Fruit fly (Drosophila melanogaster) whole organism, prepupa: ENCODE data around the gene CG46439.

Experiments
- CG10631 ChIP-seq: fragments of 200-800 bp; sonication (Bioruptor generic); optimal IDR thresholded peaks from 2 replicates; lab custom pipeline; 2016; ENCODE audit warnings: missing biosample characterization, missing genetic modification characterization
- CG11294 ChIP-seq: fragments of 200-800 bp; sonication (Bioruptor generic); IDR thresholded peaks from 2 replicates; pipeline ENCODE4 v1.3.6; 2022; ENCODE audit warnings: missing biosample characterization, missing genetic modification characterization
- CG11762 ChIP-seq: fragments of 200-800 bp; sonication (Bioruptor generic); optimal IDR thresholded peaks from 3 replicates; lab custom pipeline; 2016; ENCODE audit warnings: missing biosample characterization, missing genetic modification characterization; ENCODE audit not compliant: insufficient read depth
- CG11902 ChIP-seq: fragments of 200-800 bp; sonication (Bioruptor generic); optimal IDR thresholded peaks from 3 replicates; lab custom pipeline; 2016; ENCODE audit warnings: missing biosample characterization, missing genetic modification characterization
- CG15336 ChIP-seq: fragments of 200-800 bp; sonication (Bioruptor generic); IDR thresholded peaks from 2 replicates; pipeline ENCODE4 v1.3.6; 2022; ENCODE audit warnings: missing biosample characterization, missing genetic modification characterization
- CG1621 ChIP-seq: fragments of 200-800 bp; sonication (Bioruptor generic); optimal IDR thresholded peaks from 3 replicates; lab custom pipeline; 2018; ENCODE audit warnings: missing biosample characterization, mild to moderate bottlenecking, missing genetic modification characterization
- CG16779 ChIP-seq: fragments of 200-800 bp; sonication (Bioruptor generic); optimal IDR thresholded peaks from 3 replicates; lab custom pipeline; 2017; ENCODE audit warnings: missing biosample characterization, mild to moderate bottlenecking, missing genetic modification characterization
- CG32006 ChIP-seq: fragments of 200-800 bp; sonication (Bioruptor generic); optimal IDR thresholded peaks from 3 replicates; lab custom pipeline; 2017; ENCODE audit warnings: missing biosample characterization, mild to moderate bottlenecking, missing genetic modification characterization
- CG3919 ChIP-seq: fragments of 200-800 bp; sonication (Bioruptor generic); optimal IDR thresholded peaks from 3 replicates; lab custom pipeline; 2016; ENCODE audit warnings: missing biosample characterization, missing genetic modification characterization
- CG4318 ChIP-seq: fragments of 200-800 bp; sonication (Bioruptor generic); optimal IDR thresholded peaks from 3 replicates; lab custom pipeline; 2017; ENCODE audit warnings: missing biosample characterization, mild to moderate bottlenecking, missing genetic modification characterization
- CG6163 ChIP-seq: fragments of 200-800 bp; sonication (Bioruptor generic); IDR thresholded peaks from 3 replicates; pipeline ENCODE4 v1.3.6; 2022; ENCODE audit warnings: missing biosample characterization, missing genetic modification characterization
- CG6276 ChIP-seq: fragments of 200-800 bp; sonication (Bioruptor generic); optimal IDR thresholded peaks from 2 replicates; lab custom pipeline; 2017; ENCODE audit warnings: missing biosample characterization, mild to moderate bottlenecking, missing genetic modification characterization
- CG8119 ChIP-seq: fragments of 200-800 bp; sonication (Bioruptor generic); IDR thresholded peaks from 3 replicates; pipeline ENCODE4 v1.3.6; 2022; ENCODE audit warnings: missing biosample characterization, missing genetic modification characterization
- CG8319 ChIP-seq: fragments of 200-800 bp; sonication (Bioruptor generic); optimal IDR thresholded peaks from 3 replicates; lab custom pipeline; 2016; ENCODE audit warnings: missing biosample characterization, missing genetic modification characterization
- Eip75B ChIP-seq: fragments of 200-800 bp; sonication (Bioruptor generic); optimal IDR thresholded peaks from 3 replicates; lab custom pipeline; 2016; ENCODE audit warnings: missing biosample characterization, missing genetic modification characterization
- Eip78C ChIP-seq: fragments of 200-800 bp; sonication (Bioruptor generic); peaks from one replicate; lab custom pipeline; 2016; ENCODE audit warnings: missing biosample characterization, missing genetic modification characterization
- Ets21C ChIP-seq: fragments of 200-800 bp; sonication (Bioruptor generic); optimal IDR thresholded peaks from 3 replicates; lab custom pipeline; 2016; ENCODE audit warnings: missing biosample characterization, missing genetic modification characterization
- Ets96B ChIP-seq: fragments of 200-800 bp; optimal IDR thresholded peaks from 2 replicates; lab custom pipeline; 2019; ENCODE audit warnings: missing biosample characterization, mild to moderate bottlenecking, missing genetic modification characterization, moderate library complexity
- Gug ChIP-seq: fragments of 200-800 bp; sonication (Bioruptor generic); IDR thresholded peaks from 2 replicates; pipeline ENCODE4 v1.3.6; 2022; ENCODE audit warnings: missing biosample characterization, missing genetic modification characterization
- Lpt ChIP-seq: fragments of 200-800 bp; sonication (Bioruptor generic); optimal IDR thresholded peaks from 3 replicates; lab custom pipeline; 2016; ENCODE audit warnings: missing biosample characterization, missing genetic modification characterization
- OdsH ChIP-seq: fragments of 200-800 bp; sonication (Bioruptor generic); optimal IDR thresholded peaks from 3 replicates; lab custom pipeline; 2016; ENCODE audit warnings: missing biosample characterization, missing genetic modification characterization
- Sox102F ChIP-seq: fragments of 200-800 bp; sonication (Bioruptor generic); optimal IDR thresholded peaks from 2 replicates; lab custom pipeline; 2016; ENCODE audit warnings: missing biosample characterization, mild to moderate bottlenecking, missing genetic modification characterization
- Sox15 ChIP-seq: fragments of 200-800 bp; sonication (Bioruptor generic); optimal IDR thresholded peaks from 3 replicates; lab custom pipeline; 2016; ENCODE audit warnings: missing biosample characterization, missing genetic modification characterization
- achi ChIP-seq: fragments of 200-800 bp; sonication (Bioruptor generic); optimal IDR thresholded peaks from 3 replicates; lab custom pipeline; 2016; ENCODE audit warnings: missing biosample characterization, missing genetic modification characterization
- acj6 ChIP-seq: fragments of 200-800 bp; sonication (Bioruptor generic); optimal IDR thresholded peaks from 3 replicates; lab custom pipeline; 2016; ENCODE audit warnings: missing biosample characterization, missing genetic modification characterization
- cyc ChIP-seq: fragments of 200-800 bp; sonication (Bioruptor generic); optimal IDR thresholded peaks from 3 replicates; lab custom pipeline; 2016; ENCODE audit warnings: missing biosample characterization, missing genetic modification characterization
- dac ChIP-seq: fragments of 200-800 bp; sonication (Bioruptor generic); optimal IDR thresholded peaks from 2 replicates; lab custom pipeline; 2017; ENCODE audit warnings: missing biosample characterization, mild to moderate bottlenecking, missing genetic modification characterization
- eg ChIP-seq: fragments of 200-800 bp; sonication (Bioruptor generic); IDR thresholded peaks from 3 replicates; pipeline ENCODE4 v1.3.6; 2022; ENCODE audit warnings: missing biosample characterization, missing genetic modification characterization
- fkh ChIP-seq: fragments of 200-800 bp; sonication (Bioruptor generic); optimal IDR thresholded peaks from 3 replicates; lab custom pipeline; 2017; ENCODE audit warnings: missing biosample characterization, mild to moderate bottlenecking, missing genetic modification characterization, moderate library complexity
- lz ChIP-seq: fragments of 200-800 bp; sonication (Bioruptor generic); optimal IDR thresholded peaks from 3 replicates; lab custom pipeline; 2016; ENCODE audit warnings: missing biosample characterization, missing genetic modification characterization
- net ChIP-seq: fragments of 200-800 bp; sonication (Bioruptor generic); optimal IDR thresholded peaks from 3 replicates; lab custom pipeline; 2016; ENCODE audit warnings: missing biosample characterization, missing genetic modification characterization
- ss ChIP-seq, 2 experiments: fragments of 200-800 bp; sonication (Bioruptor generic); optimal IDR thresholded peaks; 2 replicates in 1 of 2; 3 replicates in 1 of 2; lab custom pipeline; 2017 to 2018; ENCODE audit warnings: mild to moderate bottlenecking in 2 of 2, missing biosample characterization in 2 of 2, missing genetic modification characterization in 2 of 2, moderate library complexity in 1 of 2
- vri ChIP-seq: fragments of 200-800 bp; sonication (Bioruptor generic); optimal IDR thresholded peaks from 3 replicates; lab custom pipeline; 2016; ENCODE audit warnings: missing biosample characterization, mild to moderate bottlenecking, missing genetic modification characterization

Gene CG46439

dm6 chr3L:11061200-11061599 lies 34.8 kb downstream of the CG46439 start, which contains the start of the genes CG6321 and Blos2 (continued):
- TF ChIP-seq achi (peak; percentile 73), CG4318 (GFP tag; lab: Kevin White, UChicago) (peak; percentile 37), Ets96B (tag; lab: Kevin White, UChicago) (peak; percentile 77), CG15336 (peak; percentile 85), Eip78C (GFP tag; lab: Kevin White, UChicago) (peak; percentile 95), dac (GFP tag; lab: Kevin White, UChicago) (peak; percentile 13), cyc (GFP tag; lab: Kevin White, UChicago) (peak; percentile 63), ss (GFP tag; optimal IDR thresholded peaks at IDR 0.05; lab: Kevin White, UChicago) (peak; percentile 52 to 62)

dm6 chr3L:11053843-11054242 lies 42.2 kb downstream of the CG46439 start, which contains the start of gene CG7888:
Gene CG7888 (plus strand): TSS chr3L:11054035.
- no peak for TF ChIP-seq Eip78C (GFP tag; lab: Kevin White, UChicago)
- TF ChIP-seq CG15336 = 0 out of 2 replicates have a peak, but pooled peaks have one; percentile 11

- TF ChIP-seq CG3919 (GFP tag; lab: Kevin White, UChicago) (peak; percentile 12), CG11294 (GFP tag; lab: Robert Waterston, UW) (0 out of 2 replicates have a peak, but pooled peaks have one; percentile 7), CG6276 (GFP tag; lab: Kevin White, UChicago) (peak; percentile 75), CG6163 (GFP tag; lab: Robert Waterston, UW) (peak; percentile 71; the same call in 2 of the 3 replicates), CG16779 (tag; lab: Kevin White, UChicago) (peak; percentile 29), Eip75B (GFP tag; lab: Kevin White, UChicago) (no peak), Eip78C (GFP tag; lab: Kevin White, UChicago) (peak; percentile 47), eg (peak; percentile 74), CG32006 (GFP tag; lab: Kevin White, UChicago) (peak; percentile 15), acj6 (GFP tag; lab: Kevin White, UChicago) (no peak), dac (GFP tag; lab: Kevin White, UChicago) (peak; percentile 17), Gug (peak; percentile 24; the same call in 1 of the 2 replicates), CG11902 (GFP tag; lab: Kevin White, UChicago) (no peak), Lpt (GFP tag; lab: Kevin White, UChicago) (peak; percentile 18), CG15336 (peak; percentile 69), Ets21C (GFP tag; lab: Kevin White, UChicago) (no peak), CG8119 (GFP tag; lab: Robert Waterston, UW) (peak; percentile 64)
Observed at dm6 chr3L:11052760-11053259, 43.2 kb downstream of the CG46439 start.

DNA sequence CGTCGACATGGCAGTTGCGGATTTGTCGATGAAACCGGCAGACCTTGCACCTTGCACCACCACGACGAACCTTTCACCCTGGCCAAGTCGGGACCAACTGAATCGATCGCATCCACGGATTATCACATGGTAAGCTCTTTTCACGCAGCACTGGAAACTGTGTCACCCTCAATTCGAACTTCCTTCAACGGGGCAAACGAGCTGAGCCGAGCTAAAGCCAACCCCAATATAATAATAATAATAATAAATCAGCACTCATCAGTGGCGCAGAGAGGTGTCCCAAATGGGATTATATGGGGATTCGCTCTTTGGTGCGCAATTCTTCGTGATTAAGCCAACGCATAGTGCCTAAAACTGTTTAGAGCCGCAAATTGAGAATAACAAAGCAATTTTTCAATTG lies 44.8 kb downstream of the CG46439 start, which contains the start of gene CG43693:
CG43693 (minus strand) TSS at position 101 of the 400 bp plus-strand sequence.
- no peak for TF ChIP-seq net (GFP tag; lab: Kevin White, UChicago)
- no peak for TF ChIP-seq OdsH (GFP tag; lab: Kevin White, UChicago)
- TF ChIP-seq Sox102F (GFP tag; lab: Kevin White, UChicago) = no peak
- TF ChIP-seq CG1621 (tag; lab: Kevin White, UChicago) = no peak
- TF ChIP-seq CG16779 (tag; lab: Kevin White, UChicago) = no peak
- TF ChIP-seq vri (GFP tag; lab: Kevin White, UChicago) = no peak
- TF ChIP-seq lz (GFP tag; lab: Kevin White, UChicago) = no peak
- no peak for TF ChIP-seq CG10631
- no peak for TF ChIP-seq Sox15 (GFP tag; lab: Kevin White, UChicago)
- no peak for TF ChIP-seq Lpt (GFP tag; lab: Kevin White, UChicago)
- TF ChIP-seq CG6276 (GFP tag; lab: Kevin White, UChicago) = no peak
- TF ChIP-seq CG8319 (GFP tag; lab: Kevin White, UChicago) = no peak
- TF ChIP-seq, all 60 proteins: peak for 0

dm6 chr3L:11049414-11049813 lies 46.6 kb downstream of the CG46439 start:
- TF ChIP-seq CG11762 (GFP tag; lab: Kevin White, UChicago) = no peak
- peak; percentile 79 for TF ChIP-seq fkh (GFP tag; lab: Kevin White, UChicago)
- TF ChIP-seq, all 60 proteins: peak for 1
